Worm (Caenorhabditis elegans) whole organism, late embryonic: ENCODE data around the gene ncx-1.

ENCODE experiments used
- C38D4.7 ChIP-seq: fragments of 200-800 bp; sonication (Bioruptor generic); optimal IDR thresholded peaks from 2 replicates; lab custom pipeline; 2018; ENCODE audit warnings: mild to moderate bottlenecking, missing genetic modification characterization, moderate library complexity, missing compliant biosample characterization
- K02D7.2 ChIP-seq: sonication (generic microtip); optimal IDR thresholded peaks from 2 replicates; lab custom pipeline; 2017; ENCODE audit warnings: mild to moderate bottlenecking, missing genetic modification characterization, missing compliant biosample characterization
- T23F11.4 ChIP-seq: fragments of 200-800 bp; sonication (Bioruptor generic); optimal IDR thresholded peaks from 2 replicates; lab custom pipeline; 2018; ENCODE audit warnings: mild to moderate bottlenecking, missing genetic modification characterization, missing compliant biosample characterization
- Y22D7AL.16 ChIP-seq: sonication (generic microtip); optimal IDR thresholded peaks from 2 replicates; lab custom pipeline; 2016; ENCODE audit warnings: missing genetic modification characterization, missing compliant biosample characterization
- ahr-1 ChIP-seq: sonication (generic microtip); optimal IDR thresholded peaks from 2 replicates; lab custom pipeline; 2016; ENCODE audit warnings: missing genetic modification characterization, missing compliant biosample characterization
- ama-1 ChIP-seq: fragments of 150-350 bp; optimal IDR thresholded peaks from 2 replicates; lab custom pipeline; 2014
- ceh-14 ChIP-seq: sonication (generic microtip); optimal IDR thresholded peaks from 2 replicates; lab custom pipeline; 2016; ENCODE audit warnings: missing genotype, missing genetic modification characterization, missing compliant biosample characterization
- ceh-19 ChIP-seq: fragments of 200-800 bp; sonication (Bioruptor generic); optimal IDR thresholded peaks from 2 replicates; lab custom pipeline; 2018; ENCODE audit warnings: mild to moderate bottlenecking, missing genetic modification characterization, missing compliant biosample characterization
- ceh-2 ChIP-seq: sonication (generic microtip); optimal IDR thresholded peaks from 2 replicates; lab custom pipeline; 2016; ENCODE audit warnings: missing genotype, missing genetic modification characterization, missing compliant biosample characterization
- ceh-22 ChIP-seq: sonication (generic microtip); optimal IDR thresholded peaks from 2 replicates; lab custom pipeline; 2017; ENCODE audit warnings: missing biosample characterization, missing genetic modification characterization
- ceh-24 ChIP-seq: sonication (generic microtip); optimal IDR thresholded peaks from 2 replicates; lab custom pipeline; 2016; ENCODE audit warnings: mild to moderate bottlenecking, missing genetic modification characterization, missing compliant biosample characterization
- ceh-30 ChIP-seq: fragments of 150-350 bp; optimal IDR thresholded peaks from 2 replicates; lab custom pipeline; 2014; ENCODE audit warnings: missing biosample characterization, missing genetic modification characterization
- ceh-34 ChIP-seq: sonication (generic microtip); optimal IDR thresholded peaks from 2 replicates; lab custom pipeline; 2016; ENCODE audit warnings: mild to moderate bottlenecking, missing genetic modification characterization, missing compliant biosample characterization
- ceh-45 ChIP-seq: fragments of 200-800 bp; sonication (Bioruptor generic); IDR thresholded peaks from 2 replicates; pipeline ENCODE4 v1.3.6; 2022; ENCODE audit warnings: missing genetic modification reagents, missing genetic modification characterization, missing compliant biosample characterization
- ceh-9 ChIP-seq: sonication (generic microtip); optimal IDR thresholded peaks from 2 replicates; lab custom pipeline; 2016; ENCODE audit warnings: mild to moderate bottlenecking, missing genetic modification characterization, inconsistent platforms, missing compliant biosample characterization
- dmd-4 ChIP-seq: sonication (generic microtip); optimal IDR thresholded peaks from 2 replicates; lab custom pipeline; 2016; ENCODE audit warnings: borderline replicate concordance, missing genetic modification characterization, missing compliant biosample characterization
- dve-1 ChIP-seq: sonication (generic microtip); optimal IDR thresholded peaks from 2 replicates; lab custom pipeline; 2017; ENCODE audit warnings: antibody characterized with exemption, mild to moderate bottlenecking, missing genetic modification characterization, missing compliant biosample characterization
- elt-2 ChIP-seq: sonication (generic microtip); optimal IDR thresholded peaks from 2 replicates; lab custom pipeline; 2016; ENCODE audit warnings: missing genetic modification reagents, missing genetic modification characterization, missing compliant biosample characterization
- elt-4 ChIP-seq: sonication (generic microtip); optimal IDR thresholded peaks from 2 replicates; lab custom pipeline; 2016; ENCODE audit warnings: missing genetic modification characterization, missing compliant biosample characterization
- ets-4 ChIP-seq: sonication (generic microtip); optimal IDR thresholded peaks from 2 replicates; lab custom pipeline; 2016; ENCODE audit warnings: missing genetic modification characterization, missing compliant biosample characterization
- fax-1 ChIP-seq: sonication (generic microtip); optimal IDR thresholded peaks from 2 replicates; lab custom pipeline; 2016; ENCODE audit warnings: missing genotype, missing genetic modification characterization, missing compliant biosample characterization
- fkh-10 ChIP-seq: fragments of 150-350 bp; optimal IDR thresholded peaks from 2 replicates; lab custom pipeline; 2014; ENCODE audit warnings: missing biosample characterization, missing genetic modification reagents, missing genetic modification characterization
- gmeb-2 ChIP-seq: sonication (generic microtip); optimal IDR thresholded peaks from 2 replicates; lab custom pipeline; 2016; ENCODE audit warnings: missing genetic modification characterization, inconsistent platforms, missing compliant biosample characterization
- hlh-30 ChIP-seq: sonication (generic microtip); optimal IDR thresholded peaks from 2 replicates; lab custom pipeline; 2017; ENCODE audit warnings: antibody characterized with exemption, missing genetic modification characterization, missing compliant biosample characterization; ENCODE audit not compliant: insufficient read depth
- hlh-6 ChIP-seq: sonication (generic microtip); optimal IDR thresholded peaks from 2 replicates; lab custom pipeline; 2016; ENCODE audit warnings: missing genotype, missing genetic modification characterization, missing compliant biosample characterization
- lim-6 ChIP-seq: sonication (generic microtip); optimal IDR thresholded peaks from 2 replicates; lab custom pipeline; 2016; ENCODE audit warnings: missing genetic modification characterization, missing compliant biosample characterization
- lin-11 ChIP-seq: fragments of 200-800 bp; sonication (Bioruptor generic); optimal IDR thresholded peaks from 2 replicates; lab custom pipeline; 2018; ENCODE audit warnings: mild to moderate bottlenecking, missing genetic modification characterization, missing compliant biosample characterization
- nfya-1 ChIP-seq: sonication (generic microtip); optimal IDR thresholded peaks from 2 replicates; lab custom pipeline; 2017; ENCODE audit warnings: missing genetic modification characterization, mild to moderate bottlenecking, missing compliant biosample characterization, antibody characterized with exemption, moderate library complexity
- pag-3 ChIP-seq: sonication (generic microtip); optimal IDR thresholded peaks from 2 replicates; lab custom pipeline; 2016; ENCODE audit warnings: missing compliant biosample characterization, missing genetic modification characterization, borderline replicate concordance
- pat-9 ChIP-seq: fragments of 200-800 bp; sonication (Bioruptor generic); optimal IDR thresholded peaks from 2 replicates; lab custom pipeline; 2018; ENCODE audit warnings: mild to moderate bottlenecking, missing genetic modification characterization, moderate library complexity, missing compliant biosample characterization
- pax-1 ChIP-seq: fragments of 150-350 bp; optimal IDR thresholded peaks from 2 replicates; lab custom pipeline; 2014; ENCODE audit warnings: missing biosample characterization, missing genetic modification characterization
- pha-2 ChIP-seq: sonication (generic microtip); optimal IDR thresholded peaks from 2 replicates; lab custom pipeline; 2017; ENCODE audit warnings: mild to moderate bottlenecking, missing genetic modification characterization, missing compliant biosample characterization
- pros-1 ChIP-seq: fragments of 150-350 bp; optimal IDR thresholded peaks from 2 replicates; lab custom pipeline; 2014; ENCODE audit warnings: missing biosample characterization, missing genetic modification reagents, missing genetic modification characterization
- rnt-1 ChIP-seq: sonication (generic microtip); optimal IDR thresholded peaks from 2 replicates; lab custom pipeline; 2016; ENCODE audit warnings: missing genetic modification characterization, missing compliant biosample characterization
- sdc-2 ChIP-seq: sonication (generic microtip); optimal IDR thresholded peaks from 2 replicates; lab custom pipeline; 2016; ENCODE audit warnings: missing genotype, missing genetic modification characterization, missing compliant biosample characterization
- sox-2 ChIP-seq: fragments of 200-800 bp; sonication (Bioruptor generic); IDR thresholded peaks from 2 replicates; pipeline ENCODE4 v1.3.6; 2022; ENCODE audit warnings: missing genetic modification reagents, missing genetic modification characterization, missing compliant biosample characterization
- tbx-7 ChIP-seq: sonication (generic microtip); optimal IDR thresholded peaks from 2 replicates; lab custom pipeline; 2016; ENCODE audit warnings: missing genotype, missing genetic modification characterization, missing compliant biosample characterization
- ttx-3 ChIP-seq: sonication (generic microtip); optimal IDR thresholded peaks from 2 replicates; lab custom pipeline; 2016; ENCODE audit warnings: missing genetic modification reagents, missing genetic modification characterization, missing compliant biosample characterization
- unc-3 ChIP-seq, 2 experiments: fragments of 200-800 bp in 1 of 2; sonication (Bioruptor generic) in 1 of 2; sonication (generic microtip) in 1 of 2; conservative IDR thresholded peaks in 1 of 2; optimal IDR thresholded peaks in 1 of 2; 2 replicates each; pipeline versions ENCODE4 v1.3.6 to Lab custom; 2016 to 2022; ENCODE audit warnings: missing compliant biosample characterization in 2 of 2, missing genetic modification characterization in 2 of 2, missing genetic modification reagents in 1 of 2
- unc-42 ChIP-seq: sonication (generic microtip); optimal IDR thresholded peaks from 2 replicates; lab custom pipeline; 2016; ENCODE audit warnings: missing genotype, missing genetic modification characterization, missing compliant biosample characterization

ncx-1 gene

DNA sequence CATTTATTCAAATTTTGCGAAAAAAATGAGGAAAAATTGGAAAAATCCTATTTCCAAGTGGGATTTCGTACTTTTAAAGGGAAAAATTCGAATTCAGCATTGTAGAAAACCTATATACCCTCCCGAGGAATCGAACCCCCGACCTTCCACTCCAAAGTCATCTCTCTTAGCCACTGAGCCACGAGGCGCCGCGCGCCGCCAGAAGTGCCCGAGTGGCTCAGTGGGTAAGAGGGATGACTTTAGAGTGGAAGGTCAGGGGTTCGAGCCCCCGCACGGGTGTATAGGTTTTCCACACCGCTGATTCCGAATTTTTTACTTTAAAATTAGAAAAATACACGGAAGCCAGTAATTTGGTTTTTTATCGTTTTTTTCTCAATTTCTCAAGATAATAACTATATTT lies 14.3 kb upstream of the ncx-1 start:
- TF ChIP-seq fkh-10 (GFP tag; lab: Kevin White, UChicago): no peak
- no peak for TF ChIP-seq unc-3 (GFP tag; conservative IDR thresholded peaks at IDR 0.05; lab: Robert Waterston, UW)
- no peak for TF ChIP-seq unc-3 (tag; optimal IDR thresholded peaks at IDR 0.05; lab: Kevin White, UChicago)
- TF ChIP-seq gmeb-2: no peak
- no peak for TF ChIP-seq pat-9 (tag; lab: Kevin White, UChicago)
- TF ChIP-seq ceh-30 (tag; lab: Kevin White, UChicago): no peak
- TF ChIP-seq rnt-1: no peak
- no peak for TF ChIP-seq C38D4.7 (GFP tag; lab: Kevin White, UChicago)
- TF ChIP-seq sox-2: no peak
- no peak for TF ChIP-seq ceh-2 (tag; lab: Kevin White, UChicago)
- no peak for TF ChIP-seq ama-1 (lab: Kevin White, UChicago)
- no peak for TF ChIP-seq hlh-30 (tag; lab: Kevin White, UChicago)
- no peak for TF ChIP-seq pha-2 (tag; lab: Kevin White, UChicago)
- TF ChIP-seq ceh-9 (tag; lab: Kevin White, UChicago): no peak
- no peak for TF ChIP-seq sdc-2 (tag; lab: Kevin White, UChicago)
- no peak for TF ChIP-seq T23F11.4 (GFP tag; lab: Kevin White, UChicago)
- TF ChIP-seq ets-4 (tag; lab: Kevin White, UChicago): no peak
- no peak for TF ChIP-seq ceh-19 (GFP tag; lab: Kevin White, UChicago)

DNA sequence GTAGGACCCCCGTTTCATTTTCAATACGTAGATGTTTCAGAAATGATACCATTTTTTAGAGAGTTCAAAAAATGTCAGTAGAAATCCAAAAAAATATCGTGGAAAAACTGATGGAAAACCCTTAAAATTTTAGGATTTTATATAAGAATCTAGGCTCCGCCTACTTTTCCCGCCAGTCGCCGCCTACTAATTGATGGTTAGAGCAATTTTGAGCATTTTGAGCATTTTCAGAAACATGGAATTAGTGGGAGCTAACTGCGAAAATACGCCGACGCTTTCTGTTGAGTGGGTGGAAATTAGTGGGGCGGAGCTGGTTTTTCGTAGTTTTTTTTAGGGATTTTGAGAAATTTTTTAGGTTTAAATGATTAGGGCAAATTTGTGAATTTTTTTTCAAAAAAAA lies 12.7 kb upstream of the ncx-1 start, which contains the start of gene ssu-1:
Gene ssu-1, minus strand, starts transcription at position 101 of the 400 bp plus-strand sequence.
- TF ChIP-seq ceh-30 (tag; lab: Kevin White, UChicago) (no peak), unc-42 (tag; lab: Kevin White, UChicago) (no peak), hlh-6 (tag; lab: Kevin White, UChicago) (no peak), lin-11 (tag; lab: Kevin White, UChicago) (no peak), ceh-45 (GFP tag; lab: Robert Waterston, UW) (no peak), pax-1 (tag; lab: Kevin White, UChicago) (no peak), fax-1 (tag; lab: Kevin White, UChicago) (no peak), C38D4.7 (GFP tag; lab: Kevin White, UChicago) (no peak)

- TF ChIP-seq elt-2 (tag; lab: Kevin White, UChicago): no peak
- no peak for TF ChIP-seq sdc-2 (tag; lab: Kevin White, UChicago)
- no peak for TF ChIP-seq pros-1 (tag; lab: Kevin White, UChicago)
- no peak for TF ChIP-seq ceh-45 (GFP tag; lab: Robert Waterston, UW)
- no peak for TF ChIP-seq C38D4.7 (GFP tag; lab: Kevin White, UChicago)
- TF ChIP-seq ceh-14 (tag; lab: Kevin White, UChicago): no peak
- no peak for TF ChIP-seq ahr-1
- TF ChIP-seq ets-4 (tag; lab: Kevin White, UChicago): no peak
- TF ChIP-seq pha-2 (tag; lab: Kevin White, UChicago): no peak
- no peak for TF ChIP-seq dmd-4
- TF ChIP-seq lim-6 (tag; lab: Kevin White, UChicago): no peak
- TF ChIP-seq ceh-24 (tag; lab: Kevin White, UChicago): no peak
- TF ChIP-seq Y22D7AL.16 (tag; lab: Kevin White, UChicago): no peak
- TF ChIP-seq pag-3 (tag; lab: Kevin White, UChicago): no peak
- no peak for TF ChIP-seq ceh-34 (tag; lab: Kevin White, UChicago)
- TF ChIP-seq nfya-1: no peak
- TF ChIP-seq K02D7.2 (tag; lab: Kevin White, UChicago): no peak
- TF ChIP-seq tbx-7: no peak
- TF ChIP-seq, all 69 proteins: peak for 0
Observed at ce11 chrV:20127543-20127942, 7.1 kb upstream of the ncx-1 start.

ce11 chrV:20126637-20127036 lies 6.2 kb upstream of the ncx-1 start:
- TF ChIP-seq pax-1 (tag; lab: Kevin White, UChicago) (no peak), sdc-2 (tag; lab: Kevin White, UChicago) (no peak), ceh-22 (tag; lab: Kevin White, UChicago) (no peak), ttx-3 (tag; lab: Kevin White, UChicago) (no peak), ceh-19 (GFP tag; lab: Kevin White, UChicago) (no peak), ama-1 (lab: Kevin White, UChicago) (no peak), dve-1 (tag; lab: Kevin White, UChicago) (no peak), pros-1 (tag; lab: Kevin White, UChicago) (no peak), nfya-1 (no peak), elt-4 (tag; lab: Kevin White, UChicago) (no peak), rnt-1 (no peak), lin-11 (tag; lab: Kevin White, UChicago) (no peak), ceh-9 (tag; lab: Kevin White, UChicago) (no peak)
